Worm (Caenorhabditis elegans) whole organism, L3 larva: ENCODE data around the gene C34C6.3.
A peak's percentile ranks its signal among the peaks of the same experiment; 100 is the strongest.

ENCODE experiments used
- ama-1 ChIP-seq: fragments of 150-350 bp; optimal IDR thresholded peaks from 2 replicates; lab custom pipeline; 2018
- ceh-82 ChIP-seq: fragments of 150-350 bp; optimal IDR thresholded peaks from 2 replicates; lab custom pipeline; 2014; ENCODE audit warnings: missing biosample characterization, missing genetic modification characterization
- elt-2 ChIP-seq: sonication (generic microtip); optimal IDR thresholded peaks from 2 replicates; lab custom pipeline; 2016; ENCODE audit warnings: missing genetic modification reagents, mild to moderate bottlenecking, missing genetic modification characterization, missing compliant biosample characterization
- elt-3 ChIP-seq, 3 experiments: fragments of 150-350 bp in 1 of 3; sonication (generic microtip) in 2 of 3; optimal IDR thresholded peaks; 2 replicates in 2 of 3; 4 replicates in 1 of 3; lab custom pipeline; 2014 to 2017; ENCODE audit warnings: missing biosample characterization in 3 of 3, missing genetic modification characterization in 3 of 3
- jun-1 ChIP-seq: fragments of 150-350 bp; optimal IDR thresholded peaks from 2 replicates; lab custom pipeline; 2014; ENCODE audit warnings: missing biosample characterization, missing genetic modification reagents, missing genetic modification characterization
- lin-39 ChIP-seq: fragments of 150-350 bp; optimal IDR thresholded peaks from 2 replicates; lab custom pipeline; 2018; ENCODE audit warnings: missing biosample characterization, missing genetic modification reagents, missing genetic modification characterization
- mdl-1 ChIP-seq: fragments of 150-350 bp; optimal IDR thresholded peaks from 2 replicates; lab custom pipeline; 2014; ENCODE audit warnings: missing biosample characterization, missing genetic modification characterization
- nfya-1 ChIP-seq: sonication (generic microtip); optimal IDR thresholded peaks from 2 replicates; lab custom pipeline; 2017; ENCODE audit warnings: missing genetic modification characterization, mild to moderate bottlenecking, missing compliant biosample characterization, antibody characterized with exemption, moderate library complexity; ENCODE audit not compliant: insufficient read depth
- nhr-23 ChIP-seq: fragments of 150-350 bp; optimal IDR thresholded peaks from 2 replicates; lab custom pipeline; 2014; ENCODE audit warnings: missing biosample characterization, missing genetic modification reagents, missing genetic modification characterization
- nhr-25 ChIP-seq: sonication (generic microtip); optimal IDR thresholded peaks from 2 replicates; lab custom pipeline; 2017; ENCODE audit warnings: missing biosample characterization, missing genetic modification characterization
- nhr-43 ChIP-seq: sonication (generic microtip); optimal IDR thresholded peaks from 2 replicates; lab custom pipeline; 2016; ENCODE audit warnings: mild to moderate bottlenecking, missing genetic modification characterization, missing compliant biosample characterization; ENCODE audit not compliant: poor library complexity, severe bottlenecking
- pqm-1 ChIP-seq: fragments of 150-350 bp; optimal IDR thresholded peaks from 2 replicates; lab custom pipeline; 2017; ENCODE audit warnings: missing biosample characterization, missing genetic modification characterization, inconsistent platforms
- skn-1 ChIP-seq: fragments of 150-350 bp; optimal IDR thresholded peaks from 2 replicates; lab custom pipeline; 2014; ENCODE audit warnings: missing biosample characterization, missing genetic modification characterization

The C34C6.3 gene

DNA sequence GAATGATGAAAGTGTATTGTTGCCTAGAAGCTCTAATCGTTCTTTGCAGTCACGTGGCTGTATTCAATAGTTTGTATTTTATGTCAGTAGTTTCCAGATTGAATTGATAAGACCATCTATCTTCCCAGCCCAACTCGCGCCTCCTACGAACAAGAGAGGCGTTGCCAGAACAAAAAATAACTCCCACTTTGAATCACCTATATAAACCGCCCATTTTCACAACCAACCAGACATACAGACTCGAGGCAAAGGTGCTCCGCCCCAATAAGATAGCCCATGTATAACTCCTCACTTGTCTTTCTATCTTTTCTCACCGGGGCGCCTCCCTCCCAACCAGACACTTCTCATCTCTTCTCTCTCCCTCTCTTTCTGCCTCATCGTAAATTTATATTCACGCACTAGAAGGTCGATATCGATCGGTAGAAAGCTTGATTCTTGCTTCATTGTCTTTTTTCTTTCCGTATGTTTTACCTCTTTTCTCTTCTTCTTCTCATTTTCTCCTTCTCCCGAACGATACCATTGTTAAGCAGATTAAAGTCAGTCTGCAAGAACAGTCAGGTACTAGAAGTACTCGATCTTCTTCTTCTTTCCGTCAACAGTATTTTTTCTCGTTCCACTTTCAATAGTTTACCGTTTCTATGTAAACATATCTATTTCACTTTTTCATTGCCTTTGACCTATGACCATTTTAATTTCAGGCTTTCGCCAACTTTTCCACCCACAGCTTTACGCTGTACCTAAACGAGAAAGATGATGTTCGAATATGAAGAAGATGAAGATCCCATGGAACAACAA lies 51.9 kb downstream of the C34C6.3 start, which contains the start of gene mak-1:
Gene mak-1, plus strand, starts transcription at position 693 of the 795 bp plus-strand sequence.
- TF ChIP-seq nhr-23 (peak; percentile 17), nfya-1 (tag; lab: Kevin White, UChicago) (peak; percentile 76), ama-1 (peak; percentile 94), elt-2 (peak; percentile 90), lin-39 (tag; lab: Kevin White, UChicago) (peak; percentile 30), skn-1 (no peak), elt-3 (tag; optimal IDR thresholded peaks at IDR 0.05; lab: Kevin White, UChicago) (no peak), mdl-1 (tag; lab: Kevin White, UChicago) (no peak), jun-1 (peak; percentile 75), nhr-43 (tag; lab: Kevin White, UChicago) (peak; percentile 65), pqm-1 (peak; percentile 46), ceh-82 (tag; lab: Kevin White, UChicago) (no peak), nhr-25 (tag; lab: Kevin White, UChicago) (peak; percentile 55)
